Worm (Caenorhabditis elegans): ENCODE data around the gene K09B11.5.
"Not testable (repeated sequence)": the region's sequence is repeated elsewhere in the genome, so short reads cannot be mapped to it uniquely, and the experiment has no call there.

ce11 chrIV:13433904-13434303 is at the start of gene K09B11.5:
- TF ChIP-seq ztf-23, tab-1, T22C8.4 (GFP tag; IDR thresholded peaks at IDR 0.05): not testable (repeated sequence)

All from whole organism, midembryonic.